Fruit fly (Drosophila melanogaster) whole organism: ENCODE measurements around the gene CG4815.

ENCODE experiments used
- EcR ChIP-seq, 2 experiments: fragments of >200 bp; optimal IDR thresholded peaks; 2 replicates each; lab custom pipeline; 2017; ENCODE audit warnings: missing biosample characterization in 2 of 2, missing genetic modification characterization in 2 of 2, missing genetic modification reagents in 2 of 2
- pan ChIP-seq: fragments of >200 bp; optimal IDR thresholded peaks from 2 replicates; lab custom pipeline; 2017

DNA sequence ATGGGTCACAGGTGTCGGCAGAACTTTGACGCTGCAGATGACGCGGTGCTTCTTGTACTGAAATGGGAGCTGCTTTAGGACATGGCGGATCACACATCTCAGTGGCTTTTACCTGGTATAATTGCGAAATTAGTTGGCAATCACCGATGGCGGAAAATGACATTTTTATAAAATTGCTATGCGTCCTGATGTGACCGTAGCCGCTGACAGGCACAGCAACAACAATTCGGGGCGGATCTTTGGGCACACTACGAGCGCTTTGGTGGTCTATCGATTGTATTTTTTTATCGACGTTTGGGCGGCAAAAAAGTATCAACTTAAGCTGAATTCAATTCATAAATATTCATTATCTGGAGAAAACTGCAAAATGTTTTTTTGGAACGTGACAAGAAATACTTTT, 36.7 kb downstream of the CG4815 start, which contains the start of gene CG4951:
- TF ChIP-seq pan (lab: Kevin White, UChicago) (no peak), EcR (GFP tag; optimal IDR thresholded peaks at IDR 0.05; lab: Kevin White, UChicago) (no peak)
